Fruit fly (Drosophila melanogaster) ovary, adult (tissue): Measurements from ENCODE around the gene Ilk.

Experiments used
- CG17801 ChIP-seq: fragments of 200-800 bp; optimal IDR thresholded peaks from 2 replicates; lab custom pipeline; 2019; ENCODE audit warnings: missing biosample characterization, mild to moderate bottlenecking, missing genetic modification characterization, moderate library complexity; ENCODE audit not compliant: partially characterized antibody

Ilk gene

dm6 chr3L:21216697-21217291 is at the start of gene Ilk, which contains the start of gene Trmt112:
Gene Ilk, plus strand, starts transcription at chr3L:21216901.
Gene Trmt112, minus strand, starts transcription at chr3L:21216839.
- TF ChIP-seq CG17801, result no peak

- peak; percentile 90 for TF ChIP-seq CG17801
Observed at dm6 chr3L:21171905-21172304, 44.8 kb upstream of the Ilk start, which contains the start of gene Ac78C. Gene Ac78C, minus strand, starts transcription at chr3L:21171930.

DNA sequence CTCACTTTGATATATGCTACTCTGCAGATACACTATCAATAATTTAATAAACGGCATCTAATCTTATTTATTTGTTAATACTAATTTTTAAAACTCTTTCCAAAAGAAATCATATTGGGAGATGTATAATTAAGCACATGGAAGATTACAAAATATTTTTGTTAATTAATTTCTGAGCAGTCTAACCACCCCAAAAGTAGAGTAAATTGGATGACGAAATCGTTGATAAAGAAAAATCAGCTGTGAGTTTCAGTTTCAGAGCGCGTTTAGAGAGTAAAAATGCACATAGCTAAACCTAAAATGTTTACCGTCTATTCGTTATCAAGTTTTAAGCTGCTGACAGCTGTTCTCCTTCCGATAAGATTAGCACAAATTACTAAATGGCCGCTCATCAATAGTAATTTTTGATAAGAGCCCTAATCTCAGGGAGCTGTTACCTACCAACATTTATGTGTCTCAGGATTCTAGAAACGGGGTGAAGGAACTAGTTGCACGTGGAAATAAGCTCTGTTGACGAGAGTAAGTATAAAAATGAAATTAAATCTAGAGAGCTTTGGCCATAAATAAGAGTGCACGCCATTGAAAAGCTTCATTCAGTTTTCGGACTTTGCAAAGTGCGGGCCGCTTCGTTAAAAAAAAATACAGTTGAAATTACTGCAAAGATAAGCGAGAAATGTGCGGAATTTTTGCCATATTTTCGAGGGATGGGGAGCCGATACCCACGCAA is 44.0 kb upstream of the Ilk start, which contains the start of the genes chb and AsnS:
Gene chb (plus strand): TSS at position 327 of the 727 bp plus-strand sequence.
Gene AsnS (plus strand): TSS at position 592 of the 727 bp plus-strand sequence.
- peak; percentile 93 for TF ChIP-seq CG17801

DNA sequence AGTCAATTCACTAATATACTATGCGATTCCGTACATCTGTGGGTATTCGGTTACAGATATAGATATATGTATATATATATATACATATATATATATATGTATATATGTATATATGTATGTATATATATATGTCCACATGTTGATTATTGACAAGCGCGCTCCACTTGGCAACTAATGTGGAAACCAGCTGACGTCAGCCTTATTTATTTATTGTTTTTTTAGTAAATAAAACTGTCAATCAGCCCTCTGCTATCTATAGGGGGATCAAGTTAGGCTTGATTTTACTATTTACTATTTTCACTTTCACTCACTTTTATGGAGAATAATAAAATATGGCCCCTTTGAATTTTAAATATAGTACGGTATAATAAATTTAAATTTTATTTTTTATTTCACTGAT is 41.7 kb upstream of the Ilk start:
- TF ChIP-seq CG17801, result no peak

- TF ChIP-seq CG17801, result no peak
Observed at dm6 chr3L:21175531-21176271, 41.0 kb upstream of the Ilk start.

DNA sequence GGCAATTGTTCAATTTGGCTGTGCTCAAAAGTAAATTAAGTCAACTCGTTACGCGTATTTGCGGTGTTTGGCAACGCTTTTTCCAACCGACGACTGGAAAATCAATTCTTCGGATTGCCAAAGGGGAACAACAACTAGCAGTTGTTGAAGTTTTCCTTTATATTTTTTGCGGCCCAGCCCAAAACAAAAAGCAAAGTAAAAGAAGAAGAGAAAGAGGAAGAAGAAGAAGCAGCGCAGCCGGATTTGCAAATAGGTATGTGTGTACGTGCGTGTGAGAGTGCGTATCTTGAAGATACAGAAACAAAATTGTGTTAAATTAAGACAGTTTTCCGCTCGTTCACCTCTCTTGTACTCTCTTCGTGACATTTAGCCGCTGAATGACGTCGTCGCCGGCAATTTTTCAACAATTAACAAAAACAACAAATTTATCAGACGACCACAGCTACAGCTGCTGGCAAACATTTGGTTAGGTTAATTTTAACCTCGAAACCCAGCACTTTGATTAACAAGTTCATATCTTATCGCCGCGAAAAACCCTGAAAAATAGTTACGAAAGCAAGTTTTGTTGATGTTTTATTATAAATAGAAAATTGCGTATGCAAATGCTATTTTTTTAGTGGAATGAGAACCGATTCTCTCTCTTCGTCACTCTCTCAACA is 40.3 kb upstream of the Ilk start:
- TF ChIP-seq CG17801, result no peak

dm6 chr3L:21176935-21177581 is 39.6 kb upstream of the Ilk start:
- TF ChIP-seq CG17801, result no peak

- no peak for TF ChIP-seq CG17801
Observed at dm6 chr3L:21185622-21186021, 31.1 kb upstream of the Ilk start.

DNA sequence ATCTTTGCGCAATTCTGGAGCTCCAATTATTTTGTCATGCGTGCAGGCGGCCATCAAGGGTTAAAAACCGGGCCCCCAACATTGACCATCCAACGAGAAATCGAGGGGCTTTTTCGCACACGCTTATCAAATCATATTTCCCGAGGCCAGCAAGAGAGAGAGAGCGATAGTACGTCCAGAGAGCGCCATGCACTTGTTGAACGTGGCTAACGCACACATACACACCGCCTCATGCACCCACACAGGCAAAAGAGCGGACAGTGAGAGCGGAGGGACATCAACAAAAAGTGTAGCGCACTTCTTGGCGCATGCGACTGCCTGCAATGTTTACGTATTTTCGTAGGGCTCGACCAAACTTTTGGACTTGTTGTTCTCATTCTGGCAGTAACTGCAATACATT is 30.2 kb upstream of the Ilk start:
- TF ChIP-seq CG17801, result no peak

dm6 chr3L:21192024-21192423 is 24.7 kb upstream of the Ilk start:
- TF ChIP-seq CG17801, result no peak

- TF ChIP-seq CG17801, result no peak
Observed at dm6 chr3L:21193170-21193569, 23.5 kb upstream of the Ilk start, which contains the start of gene CG42337. Gene CG42337, minus strand, starts transcription at chr3L:21193363.

- TF ChIP-seq CG17801, result no peak
Observed at dm6 chr3L:21194392-21194925, 22.2 kb upstream of the Ilk start.

DNA sequence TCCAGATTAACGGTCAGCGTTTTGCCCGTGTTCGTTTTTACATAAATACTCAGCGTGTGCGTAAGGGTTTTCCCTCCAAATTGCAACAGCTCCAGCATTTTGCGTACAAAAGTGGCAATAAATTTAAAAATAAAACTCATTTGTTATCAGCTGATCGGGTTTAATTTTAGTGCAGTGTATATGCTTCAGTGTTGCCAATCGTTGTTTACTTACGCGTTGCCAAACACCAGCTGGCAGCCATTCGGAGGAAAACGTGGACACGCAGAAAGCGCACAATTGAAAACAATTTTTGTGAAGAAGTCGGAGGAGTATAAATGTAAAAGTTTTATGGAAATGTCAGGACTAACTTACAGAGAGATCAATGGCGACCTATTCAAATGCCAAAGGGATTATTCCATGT is 20.1 kb upstream of the Ilk start, which contains the start of the genes Targ3 and park:
Gene Targ3 (plus strand): TSS at position 269 of the 400 bp plus-strand sequence.
Gene park (minus strand): TSS at position 291 of the 400 bp plus-strand sequence.
- peak; percentile 16 for TF ChIP-seq CG17801

DNA sequence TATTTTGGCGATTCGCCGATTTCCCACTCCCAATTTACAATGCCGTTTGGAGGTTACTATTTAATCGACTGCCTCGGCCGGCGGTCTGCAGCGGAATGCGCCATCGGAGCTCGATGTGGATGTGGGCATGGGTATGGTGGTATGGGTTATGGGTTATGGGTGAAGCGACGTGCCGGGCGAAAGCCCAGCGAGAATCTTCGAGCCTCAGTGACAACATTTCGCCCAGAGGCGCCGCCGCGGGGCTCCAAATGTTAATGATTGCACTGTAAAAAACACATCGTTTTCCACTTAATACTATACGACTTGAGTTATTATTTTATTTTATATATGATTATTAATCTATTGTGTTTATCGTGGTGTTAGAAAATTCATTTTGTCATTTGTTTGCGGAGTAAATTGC is 16.1 kb upstream of the Ilk start:
- peak; percentile 29 for TF ChIP-seq CG17801

DNA sequence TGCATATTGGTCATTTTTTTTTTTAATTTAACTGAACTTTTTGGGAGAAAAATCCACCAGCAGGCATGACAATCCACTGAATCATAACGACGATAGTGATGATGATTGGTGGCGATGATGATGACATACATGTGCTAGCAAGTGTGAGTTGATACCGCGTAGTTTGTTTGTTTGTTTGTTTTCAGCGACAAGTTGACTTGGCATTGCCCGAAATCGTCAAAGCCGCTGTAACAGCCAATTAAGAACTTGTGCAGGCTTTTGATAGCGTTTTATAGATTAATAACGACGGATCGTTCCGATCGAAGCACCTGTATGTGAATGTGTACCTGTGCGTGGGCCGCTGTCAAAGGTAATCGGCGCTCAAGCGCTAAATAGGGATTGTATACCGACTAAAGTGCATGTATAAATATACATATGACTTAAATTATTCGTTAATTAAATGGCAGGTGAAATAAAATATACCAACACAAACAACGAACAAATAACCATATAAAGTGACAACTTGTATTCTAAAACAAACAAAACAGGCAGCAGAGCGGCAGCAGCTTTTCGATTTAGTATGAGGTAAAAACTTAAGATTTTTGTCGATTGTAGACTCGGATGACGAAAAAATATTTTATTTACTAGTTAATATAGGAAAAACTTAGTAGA is 15.3 kb upstream of the Ilk start:
- TF ChIP-seq CG17801, result no peak
